Worm (Caenorhabditis elegans): ENCODE data around the gene srd-66.

srd-66 gene

DNA sequence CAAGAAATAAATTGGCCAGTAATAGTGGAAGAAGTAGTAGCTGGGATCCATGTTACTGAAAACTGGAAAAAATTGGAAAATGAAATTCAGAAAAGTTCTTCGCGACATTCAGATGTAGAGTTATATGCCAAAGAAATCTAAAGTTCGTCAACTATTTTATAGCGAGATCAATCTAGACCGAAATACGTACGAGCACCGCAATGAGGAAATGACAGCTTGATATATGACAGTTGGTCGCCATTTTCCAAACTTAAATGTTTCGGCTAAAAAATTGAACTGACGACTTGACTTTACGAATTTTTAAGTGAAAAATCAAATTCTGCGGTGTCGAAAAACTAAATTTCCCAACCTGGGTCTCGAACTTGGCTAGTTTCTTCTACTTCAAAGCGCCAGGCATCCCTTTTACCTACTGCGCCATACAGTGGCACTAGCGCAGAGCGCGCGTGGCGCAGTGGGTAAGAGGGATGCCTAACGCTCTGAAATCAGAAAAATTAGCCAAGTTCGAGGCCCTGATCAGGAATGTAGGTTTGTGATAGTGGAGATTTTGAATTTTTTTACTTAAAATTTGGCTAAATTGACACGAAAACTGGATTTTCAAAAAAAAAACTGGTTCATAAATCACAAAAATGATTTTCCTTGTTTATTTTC is at the start of gene srd-66:
TSS of gene srd-66 (minus strand) at position 51 of the 648 bp plus-strand sequence.
- TF ChIP-seq tbx-8 (GFP tag; optimal IDR thresholded peaks at IDR 0.05) (no peak), hlh-1 (tag; optimal IDR thresholded peaks at IDR 0.05) (no peak), mls-2 (tag; optimal IDR thresholded peaks at IDR 0.05) (no peak), lin-32 (GFP tag; optimal IDR thresholded peaks at IDR 0.05) (no peak), nhr-237 (tag; optimal IDR thresholded peaks at IDR 0.05) (no peak), unc-62 (GFP tag; optimal IDR thresholded peaks at IDR 0.05) (no peak), ceh-83 (GFP tag; optimal IDR thresholded peaks at IDR 0.05) (no peak), snpc-4 (tag; optimal IDR thresholded peaks at IDR 0.05) (no peak), M03D4.4 (tag; optimal IDR thresholded peaks at IDR 0.05) (no peak), blmp-1 (tag; optimal IDR thresholded peaks at IDR 0.05) (no peak), elt-1 (tag; optimal IDR thresholded peaks at IDR 0.05; ENCODE audit: borderline replicate concordance, insufficient read depth) (no peak)

DNA sequence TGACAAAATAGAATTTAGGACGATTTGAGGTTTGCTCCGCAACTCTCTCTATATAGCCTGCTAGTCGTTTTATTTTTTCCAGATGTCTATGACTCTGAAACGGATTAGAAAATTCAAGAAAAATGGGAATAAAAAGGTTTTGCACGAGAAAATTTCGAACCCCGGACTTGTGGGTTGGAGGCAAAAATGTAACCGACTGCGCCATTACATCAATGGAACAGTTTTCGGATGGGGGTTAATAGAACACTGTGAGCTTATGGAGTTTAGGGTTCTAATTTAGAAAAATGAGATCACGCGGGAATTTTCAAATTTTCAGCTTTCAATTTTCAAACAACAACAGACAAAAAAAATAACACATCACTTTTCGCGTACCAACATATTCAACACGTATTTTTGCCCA is 49.3 kb upstream of the srd-66 start:
- TF ChIP-seq unc-39 (tag; optimal IDR thresholded peaks at IDR 0.05) (no peak), unc-62 (GFP tag; optimal IDR thresholded peaks at IDR 0.05) (no peak)

DNA sequence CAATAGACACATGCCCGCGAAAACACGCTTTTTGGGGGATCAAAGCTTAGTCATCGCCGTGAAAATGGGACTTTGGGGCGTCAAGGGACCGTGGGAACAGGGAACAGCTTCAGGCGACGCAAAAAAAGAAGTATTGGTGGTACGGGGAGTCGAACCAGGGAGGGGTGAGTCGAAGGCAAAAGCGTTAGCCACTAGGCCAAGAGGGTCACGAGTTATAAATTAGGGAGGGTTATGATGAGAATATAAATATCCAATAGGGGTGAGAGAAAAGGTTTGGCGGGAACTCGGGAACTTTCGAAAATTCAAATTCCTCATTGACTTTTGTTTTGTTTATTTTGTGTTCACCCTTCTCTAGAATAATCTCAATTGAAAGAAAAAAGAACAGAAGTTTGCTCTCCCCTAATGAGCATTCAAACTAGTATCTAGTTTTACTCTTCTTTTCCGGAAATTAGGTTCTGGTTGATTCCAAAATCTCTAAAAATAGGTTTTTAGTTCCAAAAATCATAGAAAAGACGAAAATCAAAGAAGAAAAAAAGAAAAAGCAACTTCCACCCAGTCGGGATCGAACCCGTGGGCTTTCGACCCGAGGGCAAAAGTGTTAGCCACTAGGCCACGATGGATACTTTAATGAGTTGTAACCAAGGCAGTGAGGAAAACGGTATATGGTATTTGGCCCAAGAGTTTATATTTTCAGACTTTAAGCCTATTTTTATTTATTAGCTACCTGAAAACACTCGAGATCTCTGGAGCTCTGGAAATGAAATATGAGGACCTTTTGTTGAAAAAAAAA is 48.5 kb upstream of the srd-66 start:
- TF ChIP-seq nhr-12 (tag; optimal IDR thresholded peaks at IDR 0.05) (no peak), ztf-11 (tag; optimal IDR thresholded peaks at IDR 0.05) (no peak), cnd-1 (tag; optimal IDR thresholded peaks at IDR 0.05) (no peak), elt-3 (tag; optimal IDR thresholded peaks at IDR 0.05) (no peak), snpc-4 (tag; optimal IDR thresholded peaks at IDR 0.05) (no peak), ces-1 (GFP tag; optimal IDR thresholded peaks at IDR 0.05) (no peak), drap-1 (GFP tag; optimal IDR thresholded peaks at IDR 0.05) (no peak), lin-32 (GFP tag; optimal IDR thresholded peaks at IDR 0.05) (no peak), mab-5 (tag; optimal IDR thresholded peaks at IDR 0.05) (no peak), tbx-8 (GFP tag; optimal IDR thresholded peaks at IDR 0.05) (no peak)

DNA sequence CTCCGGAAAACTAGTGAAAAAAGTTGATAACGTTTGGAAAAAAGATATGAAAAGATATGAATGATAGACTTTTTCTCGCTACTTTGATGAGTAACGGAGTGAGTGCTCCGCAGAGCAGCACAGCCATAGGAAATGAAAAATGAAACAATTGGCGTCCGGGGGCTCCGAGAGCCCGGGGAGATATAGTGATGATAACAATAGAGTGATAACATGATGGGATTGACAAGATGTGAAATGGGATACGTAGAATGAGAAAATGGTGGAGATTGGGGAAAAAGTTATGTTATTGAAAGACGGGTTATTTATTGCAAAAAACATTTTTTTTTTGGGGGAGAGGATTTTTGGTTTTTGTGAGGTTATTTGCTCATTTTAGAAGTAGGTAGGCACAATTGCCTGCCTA is 45.1 kb upstream of the srd-66 start:
- TF ChIP-seq M03D4.4 (tag; optimal IDR thresholded peaks at IDR 0.05), result no peak
- peak; percentile 53 for TF ChIP-seq unc-62 (GFP tag; optimal IDR thresholded peaks at IDR 0.05)
- TF ChIP-seq pha-4 (tag; optimal IDR thresholded peaks at IDR 0.05), result no peak
- TF ChIP-seq hlh-1 (tag; optimal IDR thresholded peaks at IDR 0.05), result peak; percentile 48
- no peak for TF ChIP-seq zip-8 (tag; optimal IDR thresholded peaks at IDR 0.05)

DNA sequence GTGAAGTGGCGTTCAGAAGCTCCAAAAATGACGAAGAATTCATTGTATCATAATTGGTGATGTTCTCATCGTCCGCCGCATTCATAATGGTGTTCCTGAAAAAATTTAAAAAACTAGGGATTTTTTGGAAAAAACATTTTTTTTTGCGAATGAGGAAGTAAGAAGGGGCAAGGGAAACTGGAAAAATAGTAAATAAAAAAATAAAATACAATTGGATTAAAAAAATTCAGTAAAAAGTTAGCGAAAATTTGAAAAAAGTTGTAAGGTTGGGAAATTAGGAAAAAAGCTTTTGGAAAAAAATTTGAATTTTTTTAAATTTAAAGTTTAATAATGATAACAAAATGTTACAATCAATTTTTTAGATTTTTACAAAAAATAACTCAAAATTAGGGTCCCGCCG is 39.0 kb upstream of the srd-66 start, which contains the start of gene ckr-2:
TSS of gene ckr-2 (minus strand) at position 101 of the 400 bp plus-strand sequence.
- TF ChIP-seq unc-120 (tag; optimal IDR thresholded peaks at IDR 0.05; ENCODE audit: poor library complexity, severe bottlenecking) (no peak), lsy-2 (tag; optimal IDR thresholded peaks at IDR 0.05) (no peak), hlh-1 (tag; optimal IDR thresholded peaks at IDR 0.05) (no peak), ces-1 (GFP tag; optimal IDR thresholded peaks at IDR 0.05) (no peak), zip-8 (tag; optimal IDR thresholded peaks at IDR 0.05) (no peak), nhr-28 (tag; optimal IDR thresholded peaks at IDR 0.05) (no peak), cnd-1 (tag; optimal IDR thresholded peaks at IDR 0.05) (no peak)

DNA sequence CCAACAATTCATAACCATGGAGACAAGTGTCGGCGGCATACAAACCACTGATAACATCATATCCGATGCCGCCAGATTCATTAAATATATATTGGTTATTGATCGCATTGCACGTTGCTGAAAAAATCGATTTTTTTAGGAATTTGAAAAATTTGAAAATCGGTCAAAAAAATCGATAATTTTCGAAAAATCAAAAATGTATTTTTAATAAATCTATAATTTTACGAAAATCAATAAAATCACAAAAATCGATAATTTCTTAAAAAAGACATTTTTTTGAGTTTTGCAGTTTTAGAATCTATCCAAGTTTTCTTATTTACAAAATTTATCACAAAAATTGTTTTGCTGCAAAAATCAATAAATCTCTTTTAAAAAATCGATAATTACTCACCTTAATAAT is 33.0 kb upstream of the srd-66 start:
- TF ChIP-seq flh-1 (GFP tag; optimal IDR thresholded peaks at IDR 0.05) (no peak), lsy-2 (tag; optimal IDR thresholded peaks at IDR 0.05) (no peak), tbx-8 (GFP tag; optimal IDR thresholded peaks at IDR 0.05) (no peak), lin-13 (tag; optimal IDR thresholded peaks at IDR 0.05) (no peak), elt-3 (tag; optimal IDR thresholded peaks at IDR 0.05) (no peak), elt-1 (tag; optimal IDR thresholded peaks at IDR 0.05; ENCODE audit: borderline replicate concordance, insufficient read depth) (no peak), ceh-39 (tag; optimal IDR thresholded peaks at IDR 0.05) (no peak), nhr-2 (tag; optimal IDR thresholded peaks at IDR 0.05) (no peak), pha-4 (tag; optimal IDR thresholded peaks at IDR 0.05) (no peak), hlh-1 (tag; optimal IDR thresholded peaks at IDR 0.05) (no peak)
